Fruit fly (Drosophila melanogaster) whole organism, pupa: ENCODE measurements around the gene Dic61B.

Experiments used
- D1 ChIP-seq: fragments of 200-800 bp; sonication (Bioruptor generic); optimal IDR thresholded peaks from 2 replicates; lab custom pipeline; 2018; ENCODE audit warnings: missing biosample characterization, mild to moderate bottlenecking, missing genetic modification characterization, moderate library complexity
- rn ChIP-seq: fragments of 200-800 bp; sonication (Bioruptor generic); IDR thresholded peaks from 2 replicates; pipeline ENCODE4 v1.3.6; 2022; ENCODE audit warnings: missing biosample characterization, missing genetic modification characterization

dm6 chr3L:137596-138169, 14.7 kb downstream of the Dic61B start:
- TF ChIP-seq rn: no peak
- TF ChIP-seq D1 (tag; lab: Kevin White, UChicago): no peak
